Worm (Caenorhabditis elegans): Measurements from ENCODE around the gene nhr-227.
A peak's percentile ranks its signal among the peaks of the same experiment; 100 is the strongest.

nhr-227 gene

ce11 chrV:2251774-2252173, 33.5 kb upstream of the nhr-227 start:
- TF ChIP-seq efl-3 (GFP tag; optimal IDR thresholded peaks at IDR 0.05) (no peak), elt-2 (tag; optimal IDR thresholded peaks at IDR 0.05) (peak; percentile 2)

DNA sequence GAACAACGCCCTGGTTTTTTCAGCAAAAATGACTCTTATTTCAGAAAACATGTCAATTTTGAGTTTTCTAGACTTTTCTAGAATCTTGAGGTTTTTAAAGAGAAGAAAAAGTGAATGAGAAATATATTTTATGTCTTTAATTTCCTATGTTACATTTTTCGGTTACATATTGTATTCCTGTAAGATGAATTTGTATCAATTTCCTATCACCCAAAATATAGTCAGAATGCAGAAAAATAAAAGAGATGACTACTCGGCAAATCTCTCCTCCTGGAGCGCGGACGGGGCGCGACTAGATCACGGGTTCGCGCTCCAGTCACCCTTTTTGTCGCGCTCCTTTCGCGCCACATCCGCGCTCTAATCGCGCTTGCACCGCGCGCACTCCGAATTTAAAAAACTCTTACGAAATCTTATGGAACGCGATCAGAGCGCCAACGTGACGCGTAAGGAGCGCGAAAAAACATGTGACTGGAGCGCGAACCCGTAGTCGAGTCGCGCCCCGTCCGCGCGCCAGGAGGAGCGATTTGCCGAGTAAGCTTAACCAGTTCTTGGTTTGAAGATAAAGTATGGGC, 30.6 kb upstream of the nhr-227 start, which contains the start of gene str-253:
str-253 (minus strand) TSS at position 51 of the 572 bp plus-strand sequence.
- TF ChIP-seq irx-1 (tag; optimal IDR thresholded peaks at IDR 0.05) (no peak), nhr-237 (tag; optimal IDR thresholded peaks at IDR 0.05) (no peak), hlh-4 (tag; optimal IDR thresholded peaks at IDR 0.05) (no peak), tbx-2 (tag; optimal IDR thresholded peaks at IDR 0.05) (no peak), ama-1 (optimal IDR thresholded peaks at IDR 0.05) (no peak), unc-130 (tag; optimal IDR thresholded peaks at IDR 0.05) (no peak), ces-1 (GFP tag; optimal IDR thresholded peaks at IDR 0.05) (no peak), nhr-11 (tag; optimal IDR thresholded peaks at IDR 0.05) (no peak), nhr-90 (tag; optimal IDR thresholded peaks at IDR 0.05; ENCODE audit: poor library complexity) (no peak), ceh-8 (GFP tag; optimal IDR thresholded peaks at IDR 0.05) (no peak), fkh-10 (GFP tag; optimal IDR thresholded peaks at IDR 0.05) (no peak), xbp-1 (tag; optimal IDR thresholded peaks at IDR 0.05) (no peak), egl-13 (tag; optimal IDR thresholded peaks at IDR 0.05) (no peak), nhr-77 (tag; optimal IDR thresholded peaks at IDR 0.05) (no peak), lin-15B (tag; optimal IDR thresholded peaks at IDR 0.05) (no peak), nhr-76 (tag; optimal IDR thresholded peaks at IDR 0.05) (no peak), C34B4.2 (tag; optimal IDR thresholded peaks at IDR 0.05) (no peak)

- TF ChIP-seq lsy-2 (tag; optimal IDR thresholded peaks at IDR 0.05) (peak in 1 of 2 experiments; percentile 3), isw-1 (GFP tag; IDR thresholded peaks at IDR 0.05) (peak; percentile 9; the same call in 1 of the 2 replicates)
Observed at ce11 chrV:2255191-2255590, 30.0 kb upstream of the nhr-227 start, which contains the start of gene F41B5.1. Gene F41B5.1, plus strand, starts transcription at chrV:2255533.

DNA sequence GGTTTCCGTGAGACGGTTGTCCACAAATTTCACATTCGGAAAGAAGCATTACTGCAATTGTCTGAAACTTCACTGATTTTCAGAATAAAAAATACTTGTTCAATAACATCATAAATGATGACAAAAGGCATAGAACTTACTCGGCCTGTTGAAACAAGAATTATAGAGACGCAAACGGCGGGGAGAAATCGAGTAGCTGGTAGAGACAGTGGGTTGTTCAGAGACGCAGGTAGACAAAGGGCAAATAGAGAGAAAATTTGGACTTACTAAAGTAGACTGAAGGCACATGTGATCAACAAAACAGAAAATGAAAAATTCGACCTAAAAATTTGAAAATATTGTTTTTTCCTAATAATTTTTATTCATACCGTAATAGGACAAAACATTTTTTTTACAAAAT, 25.5 kb upstream of the nhr-227 start, which contains the start of gene nhr-182:
nhr-182 (minus strand) TSS at position 178 of the 400 bp plus-strand sequence.
- TF ChIP-seq snu-23 (GFP tag; optimal IDR thresholded peaks at IDR 0.05) (peak; percentile 57), lin-35 (GFP tag; optimal IDR thresholded peaks at IDR 0.05) (peak in 1 of 2 experiments; percentile 56), mep-1 (tag; optimal IDR thresholded peaks at IDR 0.05) (peak; percentile 34), nhr-85 (tag) (peak; percentile 80), elt-3 (tag; optimal IDR thresholded peaks at IDR 0.05) (peak in 1 of 6 experiments; percentile 6), dpl-1 (GFP tag; optimal IDR thresholded peaks at IDR 0.05) (peak in 1 of 3 experiments; percentile 20), swsn-7 (tag; optimal IDR thresholded peaks at IDR 0.05) (no peak), aly-2 (tag; optimal IDR thresholded peaks at IDR 0.05) (no peak), nhr-71 (tag; optimal IDR thresholded peaks at IDR 0.05) (peak; percentile 57), tbx-2 (tag; optimal IDR thresholded peaks at IDR 0.05) (peak; percentile 24), rnt-1 (tag; optimal IDR thresholded peaks at IDR 0.05) (peak; percentile 1), lsy-2 (tag; optimal IDR thresholded peaks at IDR 0.05) (peak; percentile 2 to 43), nhr-90 (tag; optimal IDR thresholded peaks at IDR 0.05; ENCODE audit: poor library complexity) (no peak), efl-1 (optimal IDR thresholded peaks at IDR 0.05) (peak; percentile 36 to 51), efl-1 (GFP tag; optimal IDR thresholded peaks at IDR 0.05 in 1 of 2) (no peak), blmp-1 (tag; optimal IDR thresholded peaks at IDR 0.05) (peak; percentile 61), nhr-20 (tag; optimal IDR thresholded peaks at IDR 0.05) (peak; percentile 92), skn-1 (tag; optimal IDR thresholded peaks at IDR 0.05) (peak; percentile 97), C04F5.9 (tag; optimal IDR thresholded peaks at IDR 0.05) (no peak)

Measured in whole organism, L1 larva.